Fruit fly (Drosophila melanogaster): ENCODE measurements around the gene Mcm7.

Gene Mcm7

dm6 chr3L:8925679-8926078, 34.3 kb downstream of the Mcm7 start (continued):
- TF ChIP-seq insv (GFP tag; optimal IDR thresholded peaks at IDR 0.05) (no peak), CG13775 (GFP tag; optimal IDR thresholded peaks at IDR 0.05) (no peak), Pdp1 (GFP tag; optimal IDR thresholded peaks at IDR 0.05) (no peak), CG16779 (GFP tag; IDR thresholded peaks at IDR 0.05) (no peak), ham (GFP tag; IDR thresholded peaks at IDR 0.05) (no peak), ro (GFP tag; IDR thresholded peaks at IDR 0.05) (no peak), CG10431 (GFP tag; optimal IDR thresholded peaks at IDR 0.05) (peak; percentile 79), ERR (GFP tag; optimal IDR thresholded peaks at IDR 0.05) (no peak), dpn (GFP tag; optimal IDR thresholded peaks at IDR 0.05) (no peak), Hsf (GFP tag; optimal IDR thresholded peaks at IDR 0.05) (no peak), lov (optimal IDR thresholded peaks at IDR 0.05) (no peak), lov (GFP tag; IDR thresholded peaks at IDR 0.05) (no peak), Lhr (GFP tag; optimal IDR thresholded peaks at IDR 0.05) (peak; percentile 57), Hr51 (GFP tag; optimal IDR thresholded peaks at IDR 0.05) (no peak), Sox100B (GFP tag; optimal IDR thresholded peaks at IDR 0.05) (peak; percentile 60), Lpt (GFP tag; optimal IDR thresholded peaks at IDR 0.05) (no peak), en (GFP tag; optimal IDR thresholded peaks at IDR 0.05) (no peak), CG2120 (GFP tag; optimal IDR thresholded peaks at IDR 0.05) (no peak), CG34422 (GFP tag; IDR thresholded peaks at IDR 0.05) (no peak), org-1 (GFP tag; optimal IDR thresholded peaks at IDR 0.05) (no peak), amos (GFP tag; IDR thresholded peaks at IDR 0.05; ENCODE audit: partially characterized antibody) (no peak), Hmx (GFP tag; optimal IDR thresholded peaks at IDR 0.05) (no peak), E2f1 (GFP tag; IDR thresholded peaks at IDR 0.05) (no peak), CG14441 (GFP tag; IDR thresholded peaks at IDR 0.05) (no peak), mam (GFP tag; optimal IDR thresholded peaks at IDR 0.05) (no peak), GATAe (GFP tag; conservative IDR thresholded peaks at IDR 0.05) (no peak), disco-r (GFP tag; optimal IDR thresholded peaks at IDR 0.05) (no peak), phol (tag; optimal IDR thresholded peaks at IDR 0.05) (no peak), CG15514 (GFP tag; optimal IDR thresholded peaks at IDR 0.05) (no peak), CG6765 (GFP tag; optimal IDR thresholded peaks at IDR 0.05) (no peak), CG7745 (tag; optimal IDR thresholded peaks at IDR 0.05) (peak; percentile 78), ase (GFP tag; IDR thresholded peaks at IDR 0.05) (no peak), vnd (GFP tag; IDR thresholded peaks at IDR 0.05; ENCODE audit: partially characterized antibody) (no peak), CG14014 (GFP tag; IDR thresholded peaks at IDR 0.05) (no peak), cato (GFP tag; optimal IDR thresholded peaks at IDR 0.05; ENCODE audit: borderline replicate concordance) (no peak), CG4282 (GFP tag; optimal IDR thresholded peaks at IDR 0.05) (no peak), CG17361 (GFP tag; IDR thresholded peaks at IDR 0.05) (no peak), pros (GFP tag; optimal IDR thresholded peaks at IDR 0.05) (no peak), CG7987 (GFP tag; optimal IDR thresholded peaks at IDR 0.05) (no peak), nau (GFP tag; optimal IDR thresholded peaks at IDR 0.05) (peak; percentile 34), repo (GFP tag; optimal IDR thresholded peaks at IDR 0.05) (no peak), esg (GFP tag; conservative IDR thresholded peaks at IDR 0.05) (no peak), lmd (GFP tag; IDR thresholded peaks at IDR 0.05) (no peak), CG32532 (GFP tag; IDR thresholded peaks at IDR 0.05) (no peak), slp2 (GFP tag; optimal IDR thresholded peaks at IDR 0.05) (no peak), pho (GFP tag; optimal IDR thresholded peaks at IDR 0.05) (no peak), Meics (GFP tag; optimal IDR thresholded peaks at IDR 0.05) (no peak), tna (GFP tag; IDR thresholded peaks at IDR 0.05; ENCODE audit: partially characterized antibody) (no peak), Sry-δ (GFP tag; optimal IDR thresholded peaks at IDR 0.05) (no peak), Fer1 (GFP tag; optimal IDR thresholded peaks at IDR 0.05) (no peak), Nf-YA (GFP tag; IDR thresholded peaks at IDR 0.05) (no peak), salm (tag; optimal IDR thresholded peaks at IDR 0.05) (no peak), tio (GFP tag; optimal IDR thresholded peaks at IDR 0.05) (no peak)
